Fruit fly (Drosophila melanogaster) whole organism, embryonic: ENCODE data around the gene sno.
A peak's percentile ranks its signal among the peaks of the same experiment; 100 is the strongest.

Experiments
- Abd-B ChIP-seq: fragments of 200-800 bp; sonication (Bioruptor generic); optimal IDR thresholded peaks from 2 replicates; lab custom pipeline; 2018; ENCODE audit warnings: missing biosample characterization, mild to moderate bottlenecking, missing genetic modification characterization, moderate library complexity
- CG10274 ChIP-seq: fragments of 200-800 bp; sonication (Bioruptor generic); optimal IDR thresholded peaks from 3 replicates; lab custom pipeline; 2017; ENCODE audit warnings: missing biosample characterization, mild to moderate bottlenecking, missing genetic modification characterization
- CG11504 ChIP-seq: fragments of 200-800 bp; sonication (Bioruptor generic); optimal IDR thresholded peaks from 3 replicates; lab custom pipeline; 2019; ENCODE audit warnings: missing biosample characterization, mild to moderate bottlenecking, missing genetic modification characterization, moderate library complexity
- CG13424 ChIP-seq: fragments of 200-800 bp; sonication (Bioruptor generic); optimal IDR thresholded peaks from 2 replicates; lab custom pipeline; 2019; ENCODE audit warnings: missing biosample characterization, mild to moderate bottlenecking, missing genetic modification characterization, moderate library complexity
- CG17361 ChIP-seq: fragments of 200-800 bp; sonication (Bioruptor generic); IDR thresholded peaks from 3 replicates; pipeline ENCODE4 v1.3.6; 2022; ENCODE audit warnings: missing biosample characterization, missing genetic modification characterization
- CG17829 ChIP-seq: fragments of 200-800 bp; optimal IDR thresholded peaks from 2 replicates; lab custom pipeline; 2019; ENCODE audit warnings: missing biosample characterization, mild to moderate bottlenecking, missing genetic modification characterization, moderate library complexity
- CG2129 ChIP-seq: fragments of 200-800 bp; sonication (Bioruptor generic); IDR thresholded peaks from 2 replicates; pipeline ENCODE4 v1.3.6; 2022; ENCODE audit warnings: missing biosample characterization, missing genetic modification characterization; ENCODE audit not compliant: partially characterized antibody
- CG2678 ChIP-seq: fragments of 200-800 bp; sonication (Bioruptor generic); optimal IDR thresholded peaks from 3 replicates; lab custom pipeline; 2019; ENCODE audit warnings: missing biosample characterization, mild to moderate bottlenecking, missing genetic modification characterization, moderate library complexity
- CG30403 ChIP-seq: fragments of 200-800 bp; sonication (Bioruptor generic); optimal IDR thresholded peaks from 3 replicates; lab custom pipeline; 2016; ENCODE audit warnings: missing biosample characterization, missing genetic modification characterization
- CG34376 ChIP-seq: fragments of 200-800 bp; sonication (Bioruptor generic); optimal IDR thresholded peaks from 2 replicates; lab custom pipeline; 2018; ENCODE audit warnings: missing biosample characterization, mild to moderate bottlenecking, missing genetic modification characterization
- CG6791 ChIP-seq: fragments of 200-800 bp; sonication (Bioruptor generic); IDR thresholded peaks from 3 replicates; pipeline ENCODE4 v1.3.6; 2022; ENCODE audit warnings: missing biosample characterization, missing genetic modification characterization; ENCODE audit not compliant: partially characterized antibody
- CG7556 ChIP-seq: fragments of 200-800 bp; sonication (Bioruptor generic); optimal IDR thresholded peaks from 2 replicates; lab custom pipeline; 2017; ENCODE audit warnings: missing biosample characterization, mild to moderate bottlenecking, missing genetic modification characterization
- CG8924 ChIP-seq: fragments of 200-800 bp; optimal IDR thresholded peaks from 3 replicates; lab custom pipeline; 2019; ENCODE audit warnings: missing biosample characterization, mild to moderate bottlenecking, missing genetic modification characterization, moderate library complexity
- CG9727 ChIP-seq: fragments of 200-800 bp; sonication (Bioruptor generic); optimal IDR thresholded peaks from 3 replicates; lab custom pipeline; 2017; ENCODE audit warnings: missing biosample characterization, mild to moderate bottlenecking, missing genetic modification characterization
- CG9797 ChIP-seq: fragments of 200-800 bp; sonication (Bioruptor generic); optimal IDR thresholded peaks from 3 replicates; lab custom pipeline; 2018; ENCODE audit warnings: missing biosample characterization, mild to moderate bottlenecking, missing genetic modification characterization
- Camta ChIP-seq: fragments of 200-800 bp; sonication (Bioruptor generic); optimal IDR thresholded peaks from 2 replicates; lab custom pipeline; 2016; ENCODE audit warnings: missing biosample characterization, missing genetic modification characterization
- CoRest ChIP-seq: fragments of 200-800 bp; sonication (Bioruptor generic); optimal IDR thresholded peaks from 3 replicates; lab custom pipeline; 2018; ENCODE audit warnings: missing biosample characterization, mild to moderate bottlenecking, missing genetic modification characterization, moderate library complexity
- Eip74EF ChIP-seq, 2 experiments: fragments of 200-800 bp in 1 of 2; fragments of >200 bp in 1 of 2; sonication (Bioruptor generic) in 1 of 2; optimal IDR thresholded peaks; 2 replicates each; lab custom pipeline; 2017 to 2019; ENCODE audit warnings: missing biosample characterization in 2 of 2, missing genetic modification characterization in 2 of 2, mild to moderate bottlenecking in 1 of 2, moderate library complexity in 1 of 2
- HmgD ChIP-seq: fragments of 200-800 bp; sonication (Bioruptor generic); optimal IDR thresholded peaks from 3 replicates; lab custom pipeline; 2016; ENCODE audit warnings: missing biosample characterization, missing genetic modification characterization
- Hr39 ChIP-seq: fragments of >200 bp; optimal IDR thresholded peaks from 2 replicates; lab custom pipeline; 2017
- Mrtf ChIP-seq: fragments of 200-800 bp; sonication (Bioruptor generic); IDR thresholded peaks from 3 replicates; pipeline ENCODE4 v1.3.6; 2022; ENCODE audit warnings: missing biosample characterization, missing genetic modification characterization
- NK7.1 ChIP-seq: fragments of 200-800 bp; sonication (Bioruptor generic); optimal IDR thresholded peaks from 3 replicates; lab custom pipeline; 2016; ENCODE audit warnings: missing biosample characterization, missing genetic modification characterization
- Six4 ChIP-seq: fragments of 200-800 bp; sonication (Bioruptor generic); optimal IDR thresholded peaks from 2 replicates; lab custom pipeline; 2016; ENCODE audit warnings: missing biosample characterization, missing genetic modification characterization
- Sox102F ChIP-seq: fragments of 200-800 bp; sonication (Bioruptor generic); optimal IDR thresholded peaks from 2 replicates; lab custom pipeline; 2018; ENCODE audit warnings: missing biosample characterization, mild to moderate bottlenecking, missing genetic modification characterization, moderate library complexity
- Tbp ChIP-seq: fragments of >200 bp; optimal IDR thresholded peaks from 2 replicates; lab custom pipeline; 2018; ENCODE audit warnings: missing biosample characterization, missing genetic modification characterization
- Xrp1 ChIP-seq: fragments of 200-800 bp; sonication (Bioruptor generic); IDR thresholded peaks from 2 replicates; pipeline ENCODE4 v1.3.6; 2022; ENCODE audit warnings: missing biosample characterization, missing genetic modification characterization
- aop ChIP-seq: fragments of 200-800 bp; sonication (Bioruptor generic); IDR thresholded peaks from 2 replicates; pipeline ENCODE4 v1.3.6; 2022; ENCODE audit warnings: missing biosample characterization, missing genetic modification characterization
- ci ChIP-seq: fragments of 200-800 bp; sonication (Bioruptor generic); IDR thresholded peaks from 3 replicates; pipeline ENCODE4 v1.3.6; 2022; ENCODE audit warnings: missing biosample characterization, missing genetic modification characterization
- dmrt99B ChIP-seq: fragments of 200-800 bp; sonication (Bioruptor generic); optimal IDR thresholded peaks from 2 replicates; lab custom pipeline; 2018; ENCODE audit warnings: missing biosample characterization, mild to moderate bottlenecking, missing genetic modification characterization, moderate library complexity
- eyg ChIP-seq: fragments of 200-800 bp; sonication (Bioruptor generic); optimal IDR thresholded peaks from 3 replicates; lab custom pipeline; 2016; ENCODE audit warnings: missing biosample characterization, missing genetic modification characterization
- fd96Cb ChIP-seq: fragments of 200-800 bp; sonication (Bioruptor generic); optimal IDR thresholded peaks from 2 replicates; lab custom pipeline; 2018; ENCODE audit warnings: missing biosample characterization, mild to moderate bottlenecking, missing genetic modification characterization, moderate library complexity
- grau ChIP-seq: fragments of 200-800 bp; optimal IDR thresholded peaks from 3 replicates; lab custom pipeline; 2019; ENCODE audit warnings: missing biosample characterization, mild to moderate bottlenecking, missing genetic modification characterization, moderate library complexity
- hkb ChIP-seq, 2 experiments: fragments of 200-800 bp in 1 of 2; fragments of >200 bp in 1 of 2; sonication (Bioruptor generic) in 1 of 2; IDR thresholded peaks in 1 of 2; optimal IDR thresholded peaks in 1 of 2; 2 replicates each; pipeline versions ENCODE4 v1.3.6 to Lab custom; 2017 to 2022; ENCODE audit warnings: missing biosample characterization in 1 of 2, missing genetic modification characterization in 1 of 2
- ken ChIP-seq: fragments of 200-800 bp; sonication (Bioruptor generic); IDR thresholded peaks from 3 replicates; pipeline ENCODE4 v1.3.6; 2022; ENCODE audit warnings: missing biosample characterization, missing genetic modification characterization
- oc ChIP-seq: fragments of 200-800 bp; sonication (Bioruptor generic); optimal IDR thresholded peaks from 2 replicates; lab custom pipeline; 2018; ENCODE audit warnings: missing biosample characterization, mild to moderate bottlenecking, missing genetic modification characterization, moderate library complexity
- prd ChIP-seq, 3 experiments: fragments of >200 bp in 2 of 3; fragments of 200-800 bp in 1 of 3; sonication (Bioruptor generic) in 1 of 3; optimal IDR thresholded peaks in 2 of 3; IDR thresholded peaks in 1 of 3; 2 replicates in 2 of 3; 3 replicates in 1 of 3; pipeline versions ENCODE4 v1.3.6 to Lab custom; 2017 to 2022; ENCODE audit warnings: missing biosample characterization in 1 of 3, missing genetic modification characterization in 1 of 3
- pum ChIP-seq: fragments of 200-800 bp; sonication (Bioruptor generic); optimal IDR thresholded peaks from 2 replicates; lab custom pipeline; 2016; ENCODE audit warnings: missing biosample characterization, missing genetic modification characterization
- sens ChIP-seq: fragments of 200-800 bp; sonication (Bioruptor generic); peaks from one replicate; lab custom pipeline; 2016; ENCODE audit warnings: missing biosample characterization, missing genetic modification characterization
- twi ChIP-seq: fragments of 200-800 bp; optimal IDR thresholded peaks from 2 replicates; lab custom pipeline; 2019; ENCODE audit warnings: missing biosample characterization, mild to moderate bottlenecking, missing genetic modification characterization, moderate library complexity
- vvl ChIP-seq: fragments of 200-800 bp; sonication (Bioruptor generic); IDR thresholded peaks from 2 replicates; pipeline ENCODE4 v1.3.6; 2022; ENCODE audit warnings: missing biosample characterization, missing genetic modification characterization
- wdn ChIP-seq: fragments of 200-800 bp; sonication (Bioruptor generic); IDR thresholded peaks from 2 replicates; pipeline ENCODE4 v1.3.6; 2022; ENCODE audit warnings: missing biosample characterization, missing genetic modification characterization
- zen ChIP-seq: fragments of 200-800 bp; sonication (Bioruptor generic); optimal IDR thresholded peaks from 3 replicates; lab custom pipeline; 2018; ENCODE audit warnings: missing biosample characterization, mild to moderate bottlenecking, missing genetic modification characterization, moderate library complexity

The sno gene

DNA sequence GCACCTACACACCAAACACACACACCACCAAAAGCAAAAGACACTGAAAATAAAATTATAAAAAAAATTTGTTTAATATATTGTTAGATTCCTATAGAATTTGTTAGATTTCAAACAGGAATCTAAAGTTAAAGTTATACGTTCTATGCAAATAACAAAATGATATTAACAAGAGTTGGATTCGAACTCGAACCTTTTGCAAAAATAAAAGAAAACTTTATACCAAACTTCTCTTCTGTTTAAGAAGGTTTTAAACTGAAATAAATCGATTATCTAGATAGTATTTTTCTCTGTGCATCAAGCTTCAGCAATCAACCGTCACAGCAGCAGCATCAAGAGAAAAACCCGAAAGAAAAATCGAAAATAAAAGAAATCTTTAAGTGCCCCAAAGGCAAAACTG is 15.0 kb upstream of the sno start (continued):
- TF ChIP-seq prd (optimal IDR thresholded peaks at IDR 0.05; lab: Kevin White, UChicago) (no peak), prd (GFP tag; IDR thresholded peaks at IDR 0.05; lab: Robert Waterston, UW) (peak; percentile 35; the same call in 1 of the 3 replicates), zen (tag; lab: Kevin White, UChicago) (peak; percentile 4), CG2129 (GFP tag; lab: Robert Waterston, UW) (no peak), CG8924 (peak; percentile 47), CG34376 (GFP tag; lab: Kevin White, UChicago) (no peak), twi (tag; lab: Kevin White, UChicago) (no peak), Mrtf (GFP tag; lab: Robert Waterston, UW) (no peak), grau (tag; lab: Kevin White, UChicago) (peak; percentile 49), CG17829 (tag; lab: Kevin White, UChicago) (peak; percentile 40), Camta (no peak), Six4 (peak; percentile 6), CoRest (tag; lab: Kevin White, UChicago) (peak; percentile 46), ci (0 out of 3 replicates have a peak, but pooled peaks have one; percentile 29), NK7.1 (GFP tag; lab: Kevin White, UChicago) (no peak), ken (no peak), dmrt99B (peak; percentile 70), hkb (optimal IDR thresholded peaks at IDR 0.05; lab: Kevin White, UChicago) (no peak), hkb (GFP tag; IDR thresholded peaks at IDR 0.05; lab: Robert Waterston, UW) (peak; percentile 42; the same call in 1 of the 2 replicates), CG11504 (tag; lab: Kevin White, UChicago) (peak; percentile 73), Tbp (no peak), Xrp1 (GFP tag; lab: Robert Waterston, UW) (peak; percentile 22; the same call in 1 of the 2 replicates), CG2678 (tag; lab: Kevin White, UChicago) (peak; percentile 49), CG10274 (no peak), CG13424 (tag; lab: Kevin White, UChicago) (peak; percentile 46), aop (GFP tag; lab: Robert Waterston, UW) (no peak), eyg (GFP tag; lab: Kevin White, UChicago) (no peak), Hr39 (lab: Kevin White, UChicago) (no peak), Eip74EF (GFP tag; optimal IDR thresholded peaks at IDR 0.05; lab: Kevin White, UChicago) (peak in 1 of 2 experiments; percentile 2), CG30403 (GFP tag; lab: Kevin White, UChicago) (peak; percentile 38), CG9727 (peak; percentile 8), Abd-B (GFP tag; lab: Kevin White, UChicago) (peak; percentile 8), CG17361 (GFP tag; lab: Robert Waterston, UW) (peak; percentile 77; the same call in 2 of the 3 replicates), fd96Cb (tag; lab: Kevin White, UChicago) (peak; percentile 45), CG6791 (GFP tag; lab: Robert Waterston, UW) (no peak), oc (tag; lab: Kevin White, UChicago) (peak; percentile 9), CG7556 (GFP tag; lab: Kevin White, UChicago) (peak; percentile 38), sens (peak; percentile 83), Sox102F (GFP tag; lab: Kevin White, UChicago) (peak; percentile 72), HmgD (GFP tag; lab: Kevin White, UChicago) (no peak), vvl (GFP tag; lab: Robert Waterston, UW) (no peak), wdn (GFP tag; lab: Robert Waterston, UW) (no peak), CG9797 (GFP tag; lab: Kevin White, UChicago) (no peak), pum (GFP tag; lab: Kevin White, UChicago) (no peak)
